Worm (Caenorhabditis elegans): ENCODE data around the gene F59D12.5.
A peak's percentile ranks its signal among the peaks of the same experiment; 100 is the strongest.

Gene F59D12.5

ce11 chrX:15626119-15626850 is 20.9 kb downstream of the F59D12.5 start:
- TF ChIP-seq zip-8 (tag; optimal IDR thresholded peaks at IDR 0.05) (no peak), unc-62 (GFP tag; optimal IDR thresholded peaks at IDR 0.05) (peak; percentile 28)

- TF ChIP-seq zip-8 (tag; optimal IDR thresholded peaks at IDR 0.05) (peak; percentile 19), nhr-12 (tag; optimal IDR thresholded peaks at IDR 0.05) (no peak)
Measured at ce11 chrX:15622041-15622440, 25.1 kb downstream of the F59D12.5 start.

DNA sequence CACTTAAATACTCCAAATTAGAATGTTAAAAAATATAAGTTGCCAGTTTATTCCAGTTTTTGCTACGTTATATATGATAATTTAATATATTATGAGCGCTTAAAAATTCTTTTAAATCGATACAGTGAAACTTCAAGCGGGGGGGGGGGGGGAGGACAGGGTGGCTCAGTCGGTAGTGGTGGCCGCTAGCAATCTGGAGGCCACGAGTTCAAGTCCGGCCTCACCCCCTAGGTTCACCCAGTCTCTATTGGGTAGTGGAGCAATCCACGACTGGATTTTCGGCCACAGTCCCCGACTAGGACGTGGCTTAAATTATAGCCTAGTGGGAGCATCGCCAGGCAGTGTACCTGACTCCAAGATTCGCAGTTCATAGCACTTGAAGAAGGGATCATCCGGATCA is 26.2 kb downstream of the F59D12.5 start:
- TF ChIP-seq tbx-8 (GFP tag; optimal IDR thresholded peaks at IDR 0.05) (no peak), nhr-76 (tag; optimal IDR thresholded peaks at IDR 0.05) (no peak), ceh-43 (GFP tag; optimal IDR thresholded peaks at IDR 0.05) (no peak), flh-1 (GFP tag; optimal IDR thresholded peaks at IDR 0.05) (no peak), lin-32 (GFP tag; optimal IDR thresholded peaks at IDR 0.05) (no peak), lsy-2 (tag; optimal IDR thresholded peaks at IDR 0.05) (no peak), M03D4.4 (tag; optimal IDR thresholded peaks at IDR 0.05) (no peak)

DNA sequence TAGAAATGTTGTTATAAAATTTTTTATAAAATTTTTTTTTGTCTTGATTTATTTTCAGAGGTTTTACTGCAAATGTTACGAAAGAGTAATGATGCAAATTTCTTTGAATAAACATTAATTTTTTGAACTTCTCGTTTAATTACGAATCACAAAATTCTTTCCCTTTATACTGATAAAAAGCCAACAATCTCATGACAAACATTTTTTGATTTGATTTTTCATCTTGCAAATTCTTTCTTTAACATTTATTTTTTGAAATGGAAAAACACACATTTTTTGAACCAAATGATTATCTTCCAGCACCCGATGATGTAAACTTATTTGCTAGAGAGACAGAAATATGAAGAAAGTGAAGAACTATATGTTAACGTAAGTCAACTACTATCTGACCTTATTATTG is 27.0 kb downstream of the F59D12.5 start, which contains the start of gene K09E9.1:
TSS of gene K09E9.1 (plus strand) at position 301 of the 400 bp plus-strand sequence.
- TF ChIP-seq ceh-39 (tag; optimal IDR thresholded peaks at IDR 0.05) = no peak
- TF ChIP-seq blmp-1 (tag; optimal IDR thresholded peaks at IDR 0.05) = no peak

DNA sequence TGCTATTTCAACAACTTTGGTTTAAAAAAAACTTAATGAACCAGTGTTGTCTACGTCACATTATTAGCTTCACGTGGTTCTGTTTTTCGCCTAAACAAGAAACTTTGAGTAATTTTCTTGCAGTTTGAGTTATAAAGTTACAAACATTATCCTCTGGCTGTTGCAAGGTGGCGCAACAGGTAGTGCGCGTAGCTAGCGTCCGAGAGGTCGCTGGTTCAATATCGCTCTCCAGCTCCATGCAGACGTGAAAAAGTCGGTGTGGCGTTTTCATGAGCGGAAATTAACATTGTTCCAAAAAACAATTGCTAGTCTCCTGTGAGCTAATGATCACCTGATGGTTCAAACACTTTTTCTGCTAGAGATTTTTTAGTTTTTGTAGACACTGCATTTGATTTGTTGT is 27.9 kb downstream of the F59D12.5 start:
- TF ChIP-seq M03D4.4 (tag; optimal IDR thresholded peaks at IDR 0.05) (no peak), mls-2 (tag; optimal IDR thresholded peaks at IDR 0.05) (no peak), mep-1 (tag; optimal IDR thresholded peaks at IDR 0.05) (no peak), sem-2 (GFP tag; optimal IDR thresholded peaks at IDR 0.05) (no peak), unc-120 (tag; optimal IDR thresholded peaks at IDR 0.05; ENCODE audit: poor library complexity, severe bottlenecking) (no peak), lin-32 (GFP tag; optimal IDR thresholded peaks at IDR 0.05) (no peak), blmp-1 (tag; optimal IDR thresholded peaks at IDR 0.05) (no peak), drap-1 (GFP tag; optimal IDR thresholded peaks at IDR 0.05) (no peak), nhr-237 (tag; optimal IDR thresholded peaks at IDR 0.05) (no peak), nhr-76 (tag; optimal IDR thresholded peaks at IDR 0.05) (no peak)

ce11 chrX:15617168-15617567 is 30.0 kb downstream of the F59D12.5 start:
- TF ChIP-seq ces-1 (GFP tag; optimal IDR thresholded peaks at IDR 0.05) (peak; percentile 60), nhr-76 (tag; optimal IDR thresholded peaks at IDR 0.05) (no peak), unc-120 (tag; optimal IDR thresholded peaks at IDR 0.05; ENCODE audit: poor library complexity, severe bottlenecking) (peak; percentile 29)

- TF ChIP-seq lin-13 (tag; optimal IDR thresholded peaks at IDR 0.05) (peak; percentile 3), ces-1 (GFP tag; optimal IDR thresholded peaks at IDR 0.05) (peak; percentile 94), lsy-2 (tag; optimal IDR thresholded peaks at IDR 0.05) (peak; percentile 32), mep-1 (tag; optimal IDR thresholded peaks at IDR 0.05) (peak; percentile 89), nhr-12 (tag; optimal IDR thresholded peaks at IDR 0.05) (no peak), blmp-1 (tag; optimal IDR thresholded peaks at IDR 0.05) (peak; percentile 27), zip-8 (tag; optimal IDR thresholded peaks at IDR 0.05) (no peak), sem-2 (GFP tag; optimal IDR thresholded peaks at IDR 0.05) (no peak), drap-1 (GFP tag; optimal IDR thresholded peaks at IDR 0.05) (no peak), nhr-237 (tag; optimal IDR thresholded peaks at IDR 0.05) (peak; percentile 37), hlh-1 (tag; optimal IDR thresholded peaks at IDR 0.05) (peak; percentile 37), unc-62 (GFP tag; optimal IDR thresholded peaks at IDR 0.05) (peak; percentile 87), ham-2 (GFP tag; optimal IDR thresholded peaks at IDR 0.05) (no peak), pha-4 (tag; optimal IDR thresholded peaks at IDR 0.05) (peak; percentile 58)
Measured at ce11 chrX:15616443-15616842, 30.7 kb downstream of the F59D12.5 start, which contains the start of gene ergi-3. Gene ergi-3 (minus strand): TSS chrX:15616753.

ce11 chrX:15613745-15614229 is 33.4 kb downstream of the F59D12.5 start, which contains the start of gene K09E9.3:
Gene K09E9.3 (minus strand): TSS chrX:15613795.
- no peak for TF ChIP-seq pha-4 (tag; optimal IDR thresholded peaks at IDR 0.05)
- TF ChIP-seq nhr-12 (tag; optimal IDR thresholded peaks at IDR 0.05) = no peak
- TF ChIP-seq hlh-1 (tag; optimal IDR thresholded peaks at IDR 0.05) = peak; percentile 67
- TF ChIP-seq mab-5 (tag; optimal IDR thresholded peaks at IDR 0.05) = no peak

All from whole organism, mixed stage, embryonic.